Worm (Caenorhabditis elegans) whole organism, L3 larva: Measurements from ENCODE around the gene F40F4.7.

ENCODE experiments used
- ZK546.5 ChIP-seq: sonication (generic microtip); optimal IDR thresholded peaks from 2 replicates; lab custom pipeline; 2017; ENCODE audit warnings: missing biosample characterization, missing genetic modification characterization
- aly-2 ChIP-seq: fragments of 150-350 bp; optimal IDR thresholded peaks from 2 replicates; lab custom pipeline; 2014; ENCODE audit warnings: missing biosample characterization, missing genetic modification characterization
- ama-1 ChIP-seq: fragments of 150-350 bp; optimal IDR thresholded peaks from 2 replicates; lab custom pipeline; 2018
- ceh-28 ChIP-seq: fragments of 150-350 bp; optimal IDR thresholded peaks from 2 replicates; lab custom pipeline; 2014; ENCODE audit warnings: missing biosample characterization, missing genetic modification reagents, missing genetic modification characterization
- ceh-9 ChIP-seq: sonication (generic microtip); optimal IDR thresholded peaks from 2 replicates; lab custom pipeline; 2018; ENCODE audit warnings: missing biosample characterization, missing genetic modification characterization
- daf-12 ChIP-seq: fragments of 150-350 bp; optimal IDR thresholded peaks from 2 replicates; lab custom pipeline; 2014; ENCODE audit warnings: missing biosample characterization, missing genetic modification reagents, missing genetic modification characterization
- egl-27 ChIP-seq: sonication (generic microtip); optimal IDR thresholded peaks from 4 replicates; lab custom pipeline; 2017; ENCODE audit warnings: missing biosample characterization, missing genetic modification reagents, missing genetic modification characterization
- egl-5 ChIP-seq: fragments of 150-350 bp; optimal IDR thresholded peaks from 2 replicates; lab custom pipeline; 2017; ENCODE audit warnings: missing biosample characterization, missing genetic modification reagents, missing genetic modification characterization, inconsistent platforms
- elt-1 ChIP-seq: fragments of 150-350 bp; optimal IDR thresholded peaks from 2 replicates; lab custom pipeline; 2014; ENCODE audit warnings: missing biosample characterization, missing genetic modification characterization
- elt-2 ChIP-seq: sonication (generic microtip); optimal IDR thresholded peaks from 2 replicates; lab custom pipeline; 2016; ENCODE audit warnings: missing genetic modification reagents, mild to moderate bottlenecking, missing genetic modification characterization, missing compliant biosample characterization
- eor-1 ChIP-seq, 2 experiments: fragments of 150-350 bp; optimal IDR thresholded peaks; 2 replicates each; lab custom pipeline; 2014 to 2018; ENCODE audit warnings: missing biosample characterization in 2 of 2, missing genetic modification characterization in 2 of 2
- fkh-10 ChIP-seq: sonication (generic microtip); optimal IDR thresholded peaks from 2 replicates; lab custom pipeline; 2017; ENCODE audit warnings: missing biosample characterization, missing genetic modification reagents, missing genetic modification characterization
- fkh-2 ChIP-seq: fragments of 150-350 bp; optimal IDR thresholded peaks from 2 replicates; lab custom pipeline; 2014; ENCODE audit warnings: missing biosample characterization, missing genetic modification reagents, missing genetic modification characterization
- fos-1 ChIP-seq: fragments of 150-350 bp; optimal IDR thresholded peaks from 2 replicates; lab custom pipeline; 2014; ENCODE audit warnings: missing biosample characterization, missing genetic modification characterization
- hmg-11 ChIP-seq: sonication (generic microtip); optimal IDR thresholded peaks from 2 replicates; lab custom pipeline; 2016; ENCODE audit warnings: missing genetic modification characterization, missing compliant biosample characterization
- jun-1 ChIP-seq: fragments of 150-350 bp; optimal IDR thresholded peaks from 2 replicates; lab custom pipeline; 2014; ENCODE audit warnings: missing biosample characterization, missing genetic modification reagents, missing genetic modification characterization
- lin-15B ChIP-seq: fragments of 150-350 bp; optimal IDR thresholded peaks from 2 replicates; lab custom pipeline; 2014; ENCODE audit warnings: missing biosample characterization, missing genetic modification characterization
- lin-39 ChIP-seq: fragments of 150-350 bp; optimal IDR thresholded peaks from 2 replicates; lab custom pipeline; 2018; ENCODE audit warnings: missing biosample characterization, missing genetic modification reagents, missing genetic modification characterization
- mdl-1 ChIP-seq: fragments of 150-350 bp; optimal IDR thresholded peaks from 2 replicates; lab custom pipeline; 2014; ENCODE audit warnings: missing biosample characterization, missing genetic modification characterization
- mml-1 ChIP-seq: fragments of 150-350 bp; sonication (generic microtip); optimal IDR thresholded peaks from 3 replicates; lab custom pipeline; 2014; ENCODE audit warnings: missing biosample characterization, missing genetic modification characterization
- nhr-12 ChIP-seq: fragments of 150-350 bp; optimal IDR thresholded peaks from 2 replicates; lab custom pipeline; 2014; ENCODE audit warnings: missing biosample characterization, missing genetic modification characterization
- nhr-23 ChIP-seq: fragments of 150-350 bp; optimal IDR thresholded peaks from 2 replicates; lab custom pipeline; 2014; ENCODE audit warnings: missing biosample characterization, missing genetic modification reagents, missing genetic modification characterization
- nhr-237 ChIP-seq: fragments of 150-350 bp; optimal IDR thresholded peaks from 2 replicates; lab custom pipeline; 2014; ENCODE audit warnings: missing biosample characterization, missing genetic modification characterization
- nhr-28 ChIP-seq: fragments of 150-350 bp; optimal IDR thresholded peaks from 2 replicates; lab custom pipeline; 2014; ENCODE audit warnings: missing biosample characterization, missing genetic modification characterization
- nhr-43 ChIP-seq: sonication (generic microtip); optimal IDR thresholded peaks from 2 replicates; lab custom pipeline; 2016; ENCODE audit warnings: mild to moderate bottlenecking, missing genetic modification characterization, missing compliant biosample characterization; ENCODE audit not compliant: poor library complexity, severe bottlenecking
- nhr-67 ChIP-seq: fragments of 150-350 bp; optimal IDR thresholded peaks from 2 replicates; lab custom pipeline; 2014; ENCODE audit warnings: missing biosample characterization, missing genetic modification characterization
- nhr-76 ChIP-seq: fragments of 150-350 bp; sonication (generic microtip); optimal IDR thresholded peaks from 5 replicates; lab custom pipeline; 2014; ENCODE audit warnings: missing biosample characterization, missing genetic modification characterization
- pha-4 ChIP-seq: fragments of 150-350 bp; optimal IDR thresholded peaks from 2 replicates; lab custom pipeline; 2014; ENCODE audit warnings: missing biosample characterization, missing genetic modification reagents, missing genetic modification characterization
- pqm-1 ChIP-seq: fragments of 150-350 bp; optimal IDR thresholded peaks from 2 replicates; lab custom pipeline; 2017; ENCODE audit warnings: missing biosample characterization, missing genetic modification characterization, inconsistent platforms
- sea-2 ChIP-seq: fragments of 150-350 bp; sonication (generic microtip); optimal IDR thresholded peaks from 4 replicates; lab custom pipeline; 2014; ENCODE audit warnings: missing biosample characterization, missing genetic modification reagents, missing genetic modification characterization
- skn-1 ChIP-seq: fragments of 150-350 bp; optimal IDR thresholded peaks from 2 replicates; lab custom pipeline; 2014; ENCODE audit warnings: missing biosample characterization, missing genetic modification characterization
- snpc-4 ChIP-seq: fragments of 150-350 bp; optimal IDR thresholded peaks from 2 replicates; lab custom pipeline; 2014; ENCODE audit warnings: missing biosample characterization, missing genetic modification characterization
- tbx-2 ChIP-seq: sonication (generic microtip); optimal IDR thresholded peaks from 2 replicates; lab custom pipeline; 2016; ENCODE audit warnings: mild to moderate bottlenecking, missing genetic modification characterization, missing compliant biosample characterization
- unc-39 ChIP-seq: sonication (generic microtip); optimal IDR thresholded peaks from 4 replicates; lab custom pipeline; 2017; ENCODE audit warnings: missing biosample characterization, missing genetic modification characterization
- zag-1 ChIP-seq: fragments of 150-350 bp; optimal IDR thresholded peaks from 2 replicates; lab custom pipeline; 2014; ENCODE audit warnings: missing biosample characterization, missing genetic modification characterization
- ztf-11 ChIP-seq: fragments of 150-350 bp; optimal IDR thresholded peaks from 2 replicates; lab custom pipeline; 2014; ENCODE audit warnings: missing biosample characterization, missing genetic modification characterization
- ztf-4 ChIP-seq: fragments of 150-350 bp; optimal IDR thresholded peaks from 2 replicates; lab custom pipeline; 2014; ENCODE audit warnings: missing biosample characterization, missing genetic modification characterization

The F40F4.7 gene

DNA sequence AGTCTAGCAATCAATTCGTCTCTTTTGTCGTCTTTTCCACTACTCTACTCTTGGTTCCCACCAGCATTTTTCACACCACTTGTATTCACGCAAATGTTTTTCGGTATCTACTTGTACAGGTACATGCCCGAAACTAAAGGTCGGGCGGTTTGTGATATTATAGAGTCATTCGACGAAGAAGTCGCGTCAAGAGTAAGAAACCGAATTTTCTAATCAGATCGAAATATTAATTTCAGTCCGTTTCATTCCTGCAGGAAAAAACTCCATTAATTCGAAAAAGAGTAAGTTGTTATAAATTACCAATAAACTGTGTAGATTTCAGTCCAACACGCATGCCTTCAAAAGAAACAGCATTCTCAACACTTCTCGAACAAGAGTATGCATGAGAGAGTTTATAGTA lies 46.2 kb upstream of the F40F4.7 start:
- TF ChIP-seq pha-4 (tag; lab: Kevin White, UChicago) (no peak), tbx-2 (tag; lab: Kevin White, UChicago) (no peak), skn-1 (tag; lab: Kevin White, UChicago) (no peak), nhr-28 (tag; lab: Kevin White, UChicago) (no peak), lin-15B (no peak), snpc-4 (no peak), pqm-1 (no peak), ama-1 (no peak), nhr-43 (no peak), elt-1 (tag; lab: Kevin White, UChicago) (no peak), sea-2 (no peak), lin-39 (tag; lab: Kevin White, UChicago) (no peak)
- TF ChIP-seq, all 47 proteins: peak for 0

DNA sequence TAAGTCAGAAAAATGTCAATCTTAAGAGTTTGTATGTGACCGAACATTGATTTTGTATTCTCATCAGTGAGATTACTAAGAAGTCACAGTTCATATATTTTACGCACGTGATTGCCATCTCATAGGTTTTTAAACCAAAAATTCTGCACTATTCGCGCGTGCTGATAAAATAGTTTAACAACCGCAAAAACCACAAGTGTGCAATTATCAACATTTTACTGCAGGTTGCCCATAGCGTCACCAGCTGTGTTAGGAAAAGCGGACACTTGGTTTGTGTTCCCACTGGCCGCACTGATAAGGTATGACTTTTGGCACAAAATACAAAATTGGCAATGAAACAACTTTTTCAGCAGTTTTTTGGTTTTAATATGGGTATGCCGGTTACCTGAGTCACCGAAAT lies 44.4 kb upstream of the F40F4.7 start:
- TF ChIP-seq pha-4 (tag; lab: Kevin White, UChicago): peak; percentile 45
- peak; percentile 96 for TF ChIP-seq elt-2 (tag; lab: Kevin White, UChicago)
- no peak for TF ChIP-seq lin-39 (tag; lab: Kevin White, UChicago)
- TF ChIP-seq hmg-11 (tag; lab: Kevin White, UChicago): no peak
- no peak for TF ChIP-seq fos-1 (tag; lab: Kevin White, UChicago)
- TF ChIP-seq jun-1 (tag; lab: Kevin White, UChicago): peak; percentile 83
- no peak for TF ChIP-seq ztf-4 (tag; lab: Kevin White, UChicago)
- no peak for TF ChIP-seq nhr-43
- TF ChIP-seq nhr-76: no peak
- no peak for TF ChIP-seq ztf-11 (tag; lab: Kevin White, UChicago)
- no peak for TF ChIP-seq tbx-2 (tag; lab: Kevin White, UChicago)
- TF ChIP-seq snpc-4: no peak
- TF ChIP-seq egl-5: no peak
- no peak for TF ChIP-seq elt-1 (tag; lab: Kevin White, UChicago)
- no peak for TF ChIP-seq aly-2 (tag; lab: Kevin White, UChicago)
- TF ChIP-seq nhr-67 (tag; lab: Kevin White, UChicago): no peak
- TF ChIP-seq fkh-10 (GFP tag; lab: Kevin White, UChicago): no peak
- TF ChIP-seq nhr-12 (tag; lab: Kevin White, UChicago): no peak
- TF ChIP-seq ZK546.5 (tag; lab: Kevin White, UChicago): no peak
- TF ChIP-seq pqm-1: peak; percentile 98
- no peak for TF ChIP-seq zag-1 (tag; lab: Kevin White, UChicago)
- no peak for TF ChIP-seq ama-1
- TF ChIP-seq mdl-1 (tag; lab: Kevin White, UChicago): no peak
- TF ChIP-seq daf-12 (tag; lab: Kevin White, UChicago): no peak
- TF ChIP-seq fkh-2 (tag; lab: Kevin White, UChicago): no peak
- TF ChIP-seq ceh-28 (tag; lab: Kevin White, UChicago): no peak
- no peak for TF ChIP-seq nhr-23 (tag; lab: Kevin White, UChicago)
- TF ChIP-seq sea-2: no peak
- TF ChIP-seq egl-27 (tag; lab: Kevin White, UChicago): no peak
- no peak for TF ChIP-seq unc-39 (tag; lab: Kevin White, UChicago)
- TF ChIP-seq, all 47 proteins: peak for 4

DNA sequence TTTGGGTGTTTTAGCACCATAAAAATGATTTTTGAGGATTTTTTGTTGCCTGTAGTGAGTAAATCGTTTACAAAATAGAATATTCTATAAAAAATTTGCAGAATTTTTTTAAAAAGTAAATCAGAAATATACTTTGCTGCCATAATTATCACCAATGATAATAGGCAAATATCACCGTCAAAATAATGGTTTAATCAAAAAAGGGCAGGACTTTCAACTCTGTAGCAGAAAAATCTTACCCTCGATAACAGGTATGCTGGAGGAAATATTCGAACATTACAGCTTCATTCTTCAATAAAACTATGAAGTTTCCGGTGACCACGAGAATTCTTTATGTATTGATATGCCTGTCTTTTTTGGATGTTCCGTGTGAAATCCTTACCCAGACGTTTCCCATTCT lies 43.5 kb upstream of the F40F4.7 start, which contains the start of gene K09C4.4:
Gene K09C4.4 (plus strand): TSS at position 301 of the 400 bp plus-strand sequence.
- no peak for TF ChIP-seq pqm-1
- no peak for TF ChIP-seq mml-1
- TF ChIP-seq ztf-11 (tag; lab: Kevin White, UChicago): no peak
- no peak for TF ChIP-seq elt-2 (tag; lab: Kevin White, UChicago)
- no peak for TF ChIP-seq fkh-10 (GFP tag; lab: Kevin White, UChicago)
- no peak for TF ChIP-seq pha-4 (tag; lab: Kevin White, UChicago)
- TF ChIP-seq elt-1 (tag; lab: Kevin White, UChicago): no peak
- TF ChIP-seq skn-1 (tag; lab: Kevin White, UChicago): no peak
- TF ChIP-seq nhr-28 (tag; lab: Kevin White, UChicago): no peak
- TF ChIP-seq ceh-9: no peak
- TF ChIP-seq ama-1: no peak
- no peak for TF ChIP-seq jun-1 (tag; lab: Kevin White, UChicago)

DNA sequence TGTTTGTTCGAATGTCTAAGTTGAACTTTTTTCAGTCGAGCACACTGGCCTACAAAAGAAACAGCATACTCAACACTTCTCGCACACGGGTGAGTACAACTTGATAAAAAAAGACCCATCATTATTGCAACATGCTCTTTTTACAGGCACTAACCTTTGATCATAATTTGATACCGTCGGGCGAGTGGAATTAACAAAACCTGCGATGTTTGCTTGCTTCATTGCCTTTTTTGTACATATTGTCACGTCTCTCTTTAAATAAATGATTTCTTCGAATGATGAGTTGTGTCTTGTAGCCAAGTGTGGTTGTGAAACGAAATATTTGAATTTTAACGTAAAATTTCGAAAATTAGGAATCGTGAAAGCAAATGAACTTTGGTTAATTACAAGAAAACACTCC lies 39.7 kb upstream of the F40F4.7 start:
- TF ChIP-seq ZK546.5 (tag; lab: Kevin White, UChicago) (no peak), eor-1 (tag; optimal IDR thresholded peaks at IDR 0.05; lab: Kevin White, UChicago) (no peak), elt-2 (tag; lab: Kevin White, UChicago) (peak; percentile 78), pqm-1 (peak; percentile 92), skn-1 (tag; lab: Kevin White, UChicago) (no peak), pha-4 (tag; lab: Kevin White, UChicago) (peak; percentile 58), nhr-237 (tag; lab: Kevin White, UChicago) (no peak)
